Worm (Caenorhabditis elegans) whole organism, L3 larva: Measurements from ENCODE around the gene str-20.
A peak's percentile ranks its signal among the peaks of the same experiment; 100 is the strongest.

Source experiments
- R02D3.7 ChIP-seq: fragments of 150-350 bp; optimal IDR thresholded peaks from 2 replicates; lab custom pipeline; 2014; ENCODE audit warnings: missing biosample characterization, missing genetic modification characterization
- ZK546.5 ChIP-seq: sonication (generic microtip); optimal IDR thresholded peaks from 2 replicates; lab custom pipeline; 2017; ENCODE audit warnings: missing biosample characterization, missing genetic modification characterization
- ama-1 ChIP-seq: fragments of 150-350 bp; optimal IDR thresholded peaks from 2 replicates; lab custom pipeline; 2018
- ceh-16 ChIP-seq: sonication (generic microtip); optimal IDR thresholded peaks from 2 replicates; lab custom pipeline; 2017; ENCODE audit warnings: missing biosample characterization, missing genetic modification characterization
- ceh-28 ChIP-seq: fragments of 150-350 bp; optimal IDR thresholded peaks from 2 replicates; lab custom pipeline; 2014; ENCODE audit warnings: missing biosample characterization, missing genetic modification reagents, missing genetic modification characterization
- ceh-82 ChIP-seq: fragments of 150-350 bp; optimal IDR thresholded peaks from 2 replicates; lab custom pipeline; 2014; ENCODE audit warnings: missing biosample characterization, missing genetic modification characterization
- ceh-9 ChIP-seq: sonication (generic microtip); optimal IDR thresholded peaks from 2 replicates; lab custom pipeline; 2018; ENCODE audit warnings: missing biosample characterization, missing genetic modification characterization
- daf-12 ChIP-seq: fragments of 150-350 bp; optimal IDR thresholded peaks from 2 replicates; lab custom pipeline; 2014; ENCODE audit warnings: missing biosample characterization, missing genetic modification reagents, missing genetic modification characterization
- egl-27 ChIP-seq: sonication (generic microtip); optimal IDR thresholded peaks from 4 replicates; lab custom pipeline; 2017; ENCODE audit warnings: missing biosample characterization, missing genetic modification reagents, missing genetic modification characterization
- egl-5 ChIP-seq: fragments of 150-350 bp; optimal IDR thresholded peaks from 2 replicates; lab custom pipeline; 2017; ENCODE audit warnings: missing biosample characterization, missing genetic modification reagents, missing genetic modification characterization, inconsistent platforms
- elt-1 ChIP-seq: fragments of 150-350 bp; optimal IDR thresholded peaks from 2 replicates; lab custom pipeline; 2014; ENCODE audit warnings: missing biosample characterization, missing genetic modification characterization
- elt-2 ChIP-seq: sonication (generic microtip); optimal IDR thresholded peaks from 2 replicates; lab custom pipeline; 2016; ENCODE audit warnings: missing genetic modification reagents, mild to moderate bottlenecking, missing genetic modification characterization, missing compliant biosample characterization
- elt-3 ChIP-seq, 3 experiments: fragments of 150-350 bp in 1 of 3; sonication (generic microtip) in 2 of 3; optimal IDR thresholded peaks; 2 replicates in 2 of 3; 4 replicates in 1 of 3; lab custom pipeline; 2014 to 2017; ENCODE audit warnings: missing biosample characterization in 3 of 3, missing genetic modification characterization in 3 of 3
- fos-1 ChIP-seq: fragments of 150-350 bp; optimal IDR thresholded peaks from 2 replicates; lab custom pipeline; 2014; ENCODE audit warnings: missing biosample characterization, missing genetic modification characterization
- hmg-11 ChIP-seq: sonication (generic microtip); optimal IDR thresholded peaks from 2 replicates; lab custom pipeline; 2016; ENCODE audit warnings: missing genetic modification characterization, missing compliant biosample characterization
- jun-1 ChIP-seq: fragments of 150-350 bp; optimal IDR thresholded peaks from 2 replicates; lab custom pipeline; 2014; ENCODE audit warnings: missing biosample characterization, missing genetic modification reagents, missing genetic modification characterization
- lin-15B ChIP-seq: fragments of 150-350 bp; optimal IDR thresholded peaks from 2 replicates; lab custom pipeline; 2014; ENCODE audit warnings: missing biosample characterization, missing genetic modification characterization
- lin-39 ChIP-seq: fragments of 150-350 bp; optimal IDR thresholded peaks from 2 replicates; lab custom pipeline; 2018; ENCODE audit warnings: missing biosample characterization, missing genetic modification reagents, missing genetic modification characterization
- lsy-12 ChIP-seq: sonication (generic microtip); optimal IDR thresholded peaks from 2 replicates; lab custom pipeline; 2016; ENCODE audit warnings: mild to moderate bottlenecking, missing genetic modification characterization, missing compliant biosample characterization
- mdl-1 ChIP-seq: fragments of 150-350 bp; optimal IDR thresholded peaks from 2 replicates; lab custom pipeline; 2014; ENCODE audit warnings: missing biosample characterization, missing genetic modification characterization
- nfya-1 ChIP-seq: sonication (generic microtip); optimal IDR thresholded peaks from 2 replicates; lab custom pipeline; 2017; ENCODE audit warnings: missing genetic modification characterization, mild to moderate bottlenecking, missing compliant biosample characterization, antibody characterized with exemption, moderate library complexity; ENCODE audit not compliant: insufficient read depth
- nhr-11 ChIP-seq: fragments of 150-350 bp; optimal IDR thresholded peaks from 2 replicates; lab custom pipeline; 2014; ENCODE audit warnings: missing biosample characterization, missing genetic modification characterization
- nhr-23 ChIP-seq: fragments of 150-350 bp; optimal IDR thresholded peaks from 2 replicates; lab custom pipeline; 2014; ENCODE audit warnings: missing biosample characterization, missing genetic modification reagents, missing genetic modification characterization
- nhr-25 ChIP-seq: sonication (generic microtip); optimal IDR thresholded peaks from 2 replicates; lab custom pipeline; 2017; ENCODE audit warnings: missing biosample characterization, missing genetic modification characterization
- nhr-28 ChIP-seq: fragments of 150-350 bp; optimal IDR thresholded peaks from 2 replicates; lab custom pipeline; 2014; ENCODE audit warnings: missing biosample characterization, missing genetic modification characterization
- nhr-43 ChIP-seq: sonication (generic microtip); optimal IDR thresholded peaks from 2 replicates; lab custom pipeline; 2016; ENCODE audit warnings: mild to moderate bottlenecking, missing genetic modification characterization, missing compliant biosample characterization; ENCODE audit not compliant: poor library complexity, severe bottlenecking
- nhr-67 ChIP-seq: fragments of 150-350 bp; optimal IDR thresholded peaks from 2 replicates; lab custom pipeline; 2014; ENCODE audit warnings: missing biosample characterization, missing genetic modification characterization
- nhr-77 ChIP-seq: fragments of 150-350 bp; optimal IDR thresholded peaks from 2 replicates; lab custom pipeline; 2014; ENCODE audit warnings: missing biosample characterization, missing genetic modification characterization
- pha-4 ChIP-seq: fragments of 150-350 bp; optimal IDR thresholded peaks from 2 replicates; lab custom pipeline; 2014; ENCODE audit warnings: missing biosample characterization, missing genetic modification reagents, missing genetic modification characterization
- pqm-1 ChIP-seq: fragments of 150-350 bp; optimal IDR thresholded peaks from 2 replicates; lab custom pipeline; 2017; ENCODE audit warnings: missing biosample characterization, missing genetic modification characterization, inconsistent platforms
- skn-1 ChIP-seq: fragments of 150-350 bp; optimal IDR thresholded peaks from 2 replicates; lab custom pipeline; 2014; ENCODE audit warnings: missing biosample characterization, missing genetic modification characterization
- tbx-2 ChIP-seq: sonication (generic microtip); optimal IDR thresholded peaks from 2 replicates; lab custom pipeline; 2016; ENCODE audit warnings: mild to moderate bottlenecking, missing genetic modification characterization, missing compliant biosample characterization
- unc-39 ChIP-seq: sonication (generic microtip); optimal IDR thresholded peaks from 4 replicates; lab custom pipeline; 2017; ENCODE audit warnings: missing biosample characterization, missing genetic modification characterization
- unc-62 ChIP-seq: fragments of 150-350 bp; sonication (generic microtip); optimal IDR thresholded peaks from 4 replicates; lab custom pipeline; 2014; ENCODE audit warnings: missing biosample characterization, missing genetic modification reagents, missing genetic modification characterization
- ztf-11 ChIP-seq: fragments of 150-350 bp; optimal IDR thresholded peaks from 2 replicates; lab custom pipeline; 2014; ENCODE audit warnings: missing biosample characterization, missing genetic modification characterization
- ztf-4 ChIP-seq: fragments of 150-350 bp; optimal IDR thresholded peaks from 2 replicates; lab custom pipeline; 2014; ENCODE audit warnings: missing biosample characterization, missing genetic modification characterization

Gene str-20

DNA sequence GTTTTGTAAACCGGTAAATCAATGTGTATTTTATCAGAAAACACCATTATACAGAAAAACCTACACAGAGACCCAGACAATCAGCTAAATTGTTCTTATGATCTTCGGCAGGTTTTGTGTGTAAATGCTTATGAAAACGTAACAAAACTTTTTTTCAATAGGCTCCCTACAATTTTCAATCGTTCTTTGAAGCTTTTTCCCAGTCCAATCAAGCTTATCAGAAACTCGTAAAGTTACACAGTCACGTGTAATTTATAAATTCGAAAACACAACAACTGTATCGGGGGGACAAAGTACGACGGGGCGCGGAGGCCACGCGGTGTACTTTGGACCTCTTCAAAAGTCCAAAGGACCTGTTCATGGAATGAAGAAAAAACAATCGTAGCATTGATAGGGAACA is 26.1 kb upstream of the str-20 start:
- TF ChIP-seq jun-1 (tag; lab: Kevin White, UChicago) (peak; percentile 67), pha-4 (tag; lab: Kevin White, UChicago) (peak; percentile 86), pqm-1 (tag; lab: Kevin White, UChicago) (peak; percentile 87), nhr-77 (tag; lab: Kevin White, UChicago) (no peak), egl-5 (tag; lab: Kevin White, UChicago) (no peak), nhr-11 (tag; lab: Kevin White, UChicago) (no peak), mdl-1 (tag; lab: Kevin White, UChicago) (no peak), nfya-1 (tag; lab: Kevin White, UChicago) (peak; percentile 49), lsy-12 (tag; lab: Kevin White, UChicago) (peak; percentile 44), nhr-43 (tag; lab: Kevin White, UChicago) (peak; percentile 85), elt-2 (tag; lab: Kevin White, UChicago) (peak; percentile 92), egl-27 (tag; lab: Kevin White, UChicago) (no peak), ama-1 (lab: Kevin White, UChicago) (peak; percentile 87), fos-1 (tag; lab: Kevin White, UChicago) (no peak), lin-15B (no peak), ceh-9 (tag; lab: Kevin White, UChicago) (no peak), daf-12 (tag; lab: Kevin White, UChicago) (no peak), ZK546.5 (no peak), nhr-25 (peak; percentile 16)

DNA sequence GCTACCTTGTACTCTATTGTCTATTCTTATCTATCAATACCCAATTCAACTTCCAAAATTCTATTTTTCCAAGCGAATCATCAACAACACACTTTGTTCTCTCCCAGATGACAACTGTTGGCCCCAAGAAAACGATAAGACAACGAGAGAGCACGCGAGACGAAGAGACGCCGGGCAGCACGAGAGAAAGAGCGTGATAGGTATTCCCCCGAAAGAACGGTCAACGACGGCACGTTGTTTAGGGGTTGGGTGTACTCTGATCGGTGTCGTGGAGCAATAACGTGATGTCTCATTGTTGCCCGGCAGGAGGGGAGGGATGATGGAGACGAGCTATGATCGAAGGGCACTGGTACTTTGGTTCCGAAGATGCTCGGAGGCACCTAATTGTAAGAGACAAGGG is 24.9 kb upstream of the str-20 start:
- peak; percentile 85 for TF ChIP-seq nhr-11 (tag; lab: Kevin White, UChicago)
- no peak for TF ChIP-seq hmg-11 (tag; lab: Kevin White, UChicago)
- peak; percentile 74 for TF ChIP-seq nfya-1 (tag; lab: Kevin White, UChicago)
- no peak for TF ChIP-seq ztf-4
- TF ChIP-seq egl-27 (tag; lab: Kevin White, UChicago): peak; percentile 44
- no peak for TF ChIP-seq unc-39 (tag; lab: Kevin White, UChicago)
- TF ChIP-seq mdl-1 (tag; lab: Kevin White, UChicago): peak; percentile 96
- TF ChIP-seq ceh-82 (tag; lab: Kevin White, UChicago): no peak
- TF ChIP-seq elt-3 (tag; optimal IDR thresholded peaks at IDR 0.05; lab: Kevin White, UChicago): peak; percentile 32 to 47 (median 37)
- TF ChIP-seq ztf-11: no peak
- TF ChIP-seq lin-39 (tag; lab: Kevin White, UChicago): peak; percentile 90
- TF ChIP-seq R02D3.7 (tag; lab: Kevin White, UChicago): peak; percentile 32
- TF ChIP-seq unc-62 (GFP tag; lab: Kevin White, UChicago): peak; percentile 74
- peak; percentile 92 for TF ChIP-seq pha-4 (tag; lab: Kevin White, UChicago)
- TF ChIP-seq elt-2 (tag; lab: Kevin White, UChicago): peak; percentile 99
- peak; percentile 97 for TF ChIP-seq jun-1 (tag; lab: Kevin White, UChicago)
- TF ChIP-seq ceh-16 (tag; lab: Kevin White, UChicago): no peak
- TF ChIP-seq nhr-43 (tag; lab: Kevin White, UChicago): peak; percentile 94
- TF ChIP-seq tbx-2 (tag; lab: Kevin White, UChicago): peak; percentile 65
- TF ChIP-seq ZK546.5: no peak
- no peak for TF ChIP-seq nhr-67
- TF ChIP-seq ama-1 (lab: Kevin White, UChicago): peak; percentile 81
- peak; percentile 77 for TF ChIP-seq lsy-12 (tag; lab: Kevin White, UChicago)
- no peak for TF ChIP-seq daf-12 (tag; lab: Kevin White, UChicago)
- TF ChIP-seq pqm-1 (tag; lab: Kevin White, UChicago): peak; percentile 98
- peak; percentile 55 for TF ChIP-seq skn-1 (tag; lab: Kevin White, UChicago)
- TF ChIP-seq lin-15B: peak; percentile 46
- TF ChIP-seq nhr-25: peak; percentile 74
- TF ChIP-seq ceh-28: peak; percentile 62
- TF ChIP-seq nhr-28 (tag; lab: Kevin White, UChicago): peak; percentile 53
- peak; percentile 80 for TF ChIP-seq nhr-23 (tag; lab: Kevin White, UChicago)

DNA sequence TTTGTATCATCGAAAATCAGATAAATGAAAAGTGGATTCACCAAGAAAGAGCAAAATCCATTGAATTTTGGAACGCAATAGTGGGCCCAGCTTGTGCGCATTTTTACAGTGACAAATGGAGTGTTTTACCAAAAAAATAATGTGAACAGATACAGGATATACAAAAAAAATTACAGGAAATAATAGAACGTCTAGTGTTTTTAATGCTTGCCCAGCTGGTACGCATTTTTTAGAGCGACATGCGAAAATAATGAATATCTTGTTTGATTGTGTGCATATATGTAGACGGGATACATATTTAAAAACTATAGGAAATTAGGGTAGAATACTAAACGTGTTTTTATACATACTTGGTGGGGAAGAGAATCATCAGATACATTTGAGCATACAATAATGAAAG is 20.1 kb upstream of the str-20 start, which contains the start of gene srj-25:
srj-25 (minus strand) TSS at position 101 of the 400 bp plus-strand sequence.
- no peak for TF ChIP-seq ceh-16 (tag; lab: Kevin White, UChicago)
- TF ChIP-seq R02D3.7 (tag; lab: Kevin White, UChicago): no peak
- TF ChIP-seq ZK546.5: no peak
- TF ChIP-seq pha-4 (tag; lab: Kevin White, UChicago): no peak
- TF ChIP-seq lin-39 (tag; lab: Kevin White, UChicago): no peak
- TF ChIP-seq elt-1 (tag; lab: Kevin White, UChicago): no peak
- TF ChIP-seq pqm-1 (tag; lab: Kevin White, UChicago): no peak
- TF ChIP-seq mdl-1 (tag; lab: Kevin White, UChicago): no peak
